Fruit fly (Drosophila melanogaster) whole organism, embryonic: ENCODE results near the gene Psn.

Experiments
- Antp ChIP-seq: fragments of 200-800 bp; sonication (Bioruptor generic); optimal IDR thresholded peaks from 3 replicates; lab custom pipeline; 2016; ENCODE audit warnings: missing biosample characterization, missing genetic modification characterization
- Asciz ChIP-seq: fragments of 200-800 bp; sonication (Bioruptor generic); optimal IDR thresholded peaks from 2 replicates; lab custom pipeline; 2017; ENCODE audit warnings: missing biosample characterization, mild to moderate bottlenecking, missing genetic modification characterization, missing genetic modification reagents
- Atf-2 ChIP-seq: fragments of 200-800 bp; sonication (Bioruptor generic); optimal IDR thresholded peaks from 2 replicates; lab custom pipeline; 2016; ENCODE audit warnings: missing biosample characterization, missing genetic modification characterization
- CG1233 ChIP-seq: fragments of 200-800 bp; sonication (Bioruptor generic); optimal IDR thresholded peaks from 4 replicates; lab custom pipeline; 2018; ENCODE audit warnings: missing biosample characterization, mild to moderate bottlenecking, missing genetic modification characterization
- CG12769 ChIP-seq: fragments of 200-800 bp; sonication (Bioruptor generic); optimal IDR thresholded peaks from 2 replicates; lab custom pipeline; 2019; ENCODE audit warnings: missing biosample characterization, mild to moderate bottlenecking, missing genetic modification characterization, moderate library complexity
- CG13296 ChIP-seq: fragments of 200-800 bp; sonication (Bioruptor generic); optimal IDR thresholded peaks from 3 replicates; lab custom pipeline; 2018; ENCODE audit warnings: missing biosample characterization, mild to moderate bottlenecking, missing genetic modification characterization
- CG14014 ChIP-seq: fragments of 200-800 bp; sonication (Bioruptor generic); IDR thresholded peaks from 2 replicates; pipeline ENCODE4 v1.3.6; 2022; ENCODE audit warnings: missing biosample characterization, missing genetic modification characterization
- CG14860 ChIP-seq: fragments of 200-800 bp; sonication (Bioruptor generic); IDR thresholded peaks from 3 replicates; pipeline ENCODE4 v1.3.6; 2022; ENCODE audit warnings: missing biosample characterization, missing genetic modification characterization; ENCODE audit not compliant: partially characterized antibody
- CG15269 ChIP-seq: fragments of 200-800 bp; sonication (Bioruptor generic); optimal IDR thresholded peaks from 2 replicates; lab custom pipeline; 2018; ENCODE audit warnings: missing biosample characterization, mild to moderate bottlenecking, missing genetic modification characterization, moderate library complexity
- CG1602 ChIP-seq: fragments of 200-800 bp; sonication (Bioruptor generic); optimal IDR thresholded peaks from 3 replicates; lab custom pipeline; 2016; ENCODE audit warnings: missing biosample characterization, missing genetic modification characterization
- CG17361 ChIP-seq: fragments of 200-800 bp; sonication (Bioruptor generic); IDR thresholded peaks from 3 replicates; pipeline ENCODE4 v1.3.6; 2022; ENCODE audit warnings: missing biosample characterization, missing genetic modification characterization
- CG17612 ChIP-seq: fragments of 200-800 bp; sonication (Bioruptor generic); IDR thresholded peaks from 2 replicates; pipeline ENCODE4 v1.3.6; 2022; ENCODE audit warnings: missing biosample characterization, missing genetic modification characterization
- CG18599 ChIP-seq: fragments of 200-800 bp; sonication (Bioruptor generic); optimal IDR thresholded peaks from 3 replicates; lab custom pipeline; 2017; ENCODE audit warnings: missing biosample characterization, missing genetic modification characterization, mild to moderate bottlenecking, moderate library complexity, missing genetic modification reagents
- CG18619 ChIP-seq: fragments of 200-800 bp; sonication (Bioruptor generic); optimal IDR thresholded peaks from 3 replicates; lab custom pipeline; 2017; ENCODE audit warnings: missing biosample characterization, mild to moderate bottlenecking, missing genetic modification characterization
- CG30403 ChIP-seq: fragments of 200-800 bp; sonication (Bioruptor generic); optimal IDR thresholded peaks from 3 replicates; lab custom pipeline; 2016; ENCODE audit warnings: missing biosample characterization, missing genetic modification characterization
- CG31388 ChIP-seq: fragments of 200-800 bp; sonication (Bioruptor generic); optimal IDR thresholded peaks from 2 replicates; lab custom pipeline; 2016; ENCODE audit warnings: missing biosample characterization, missing genetic modification characterization
- CG31441 ChIP-seq: fragments of 200-800 bp; sonication (Bioruptor generic); IDR thresholded peaks from 2 replicates; pipeline ENCODE4 v1.3.6; 2022; ENCODE audit warnings: missing biosample characterization, missing genetic modification characterization
- CG32532 ChIP-seq: fragments of 200-800 bp; sonication (Bioruptor generic); IDR thresholded peaks from 2 replicates; pipeline ENCODE4 v1.3.6; 2022; ENCODE audit warnings: missing biosample characterization, missing genetic modification characterization
- CG3995 ChIP-seq: fragments of 200-800 bp; sonication (Bioruptor generic); optimal IDR thresholded peaks from 3 replicates; lab custom pipeline; 2016; ENCODE audit warnings: missing biosample characterization, missing genetic modification characterization
- CG4328 ChIP-seq: fragments of 200-800 bp; sonication (Bioruptor generic); optimal IDR thresholded peaks from 3 replicates; lab custom pipeline; 2017; ENCODE audit warnings: missing biosample characterization, missing genetic modification reagents, missing genetic modification characterization
- CG6689 ChIP-seq: fragments of 200-800 bp; sonication (Bioruptor generic); IDR thresholded peaks from 2 replicates; pipeline ENCODE4 v1.3.6; 2022; ENCODE audit warnings: missing biosample characterization, missing genetic modification characterization
- CG8290 ChIP-seq, 3 experiments: fragments of 200-800 bp; sonication (Bioruptor generic); optimal IDR thresholded peaks; 2 replicates each; lab custom pipeline; 2016 to 2019; ENCODE audit warnings: missing biosample characterization in 3 of 3, missing genetic modification characterization in 3 of 3, mild to moderate bottlenecking in 2 of 3, moderate library complexity in 1 of 3
- CG8478 ChIP-seq: fragments of >200 bp; optimal IDR thresholded peaks from 2 replicates; lab custom pipeline; 2018
- Dref ChIP-seq: fragments of 200-800 bp; sonication (Bioruptor generic); IDR thresholded peaks from 2 replicates; pipeline ENCODE4 v1.3.6; 2022; ENCODE audit warnings: missing biosample characterization, missing genetic modification characterization
- Ets97D ChIP-seq: fragments of 200-800 bp; sonication (Bioruptor generic); optimal IDR thresholded peaks from 3 replicates; lab custom pipeline; 2016; ENCODE audit warnings: missing biosample characterization, missing genetic modification characterization
- Hr3 ChIP-seq: fragments of 200-800 bp; sonication (Bioruptor generic); optimal IDR thresholded peaks from 3 replicates; lab custom pipeline; 2016; ENCODE audit warnings: missing biosample characterization, missing genetic modification characterization
- Hr78 ChIP-seq, 2 experiments: fragments of 200-800 bp in 1 of 2; fragments of >200 bp in 1 of 2; sonication (Bioruptor generic) in 1 of 2; optimal IDR thresholded peaks; 2 replicates each; lab custom pipeline; 2017 to 2019; ENCODE audit warnings: missing biosample characterization in 2 of 2, missing genetic modification characterization in 2 of 2, mild to moderate bottlenecking in 1 of 2, moderate library complexity in 1 of 2
- Side ChIP-seq: fragments of 200-800 bp; sonication (Bioruptor generic); optimal IDR thresholded peaks from 2 replicates; lab custom pipeline; 2016; ENCODE audit warnings: missing biosample characterization, missing genetic modification characterization
- Sox100B ChIP-seq: fragments of 200-800 bp; sonication (Bioruptor generic); optimal IDR thresholded peaks from 3 replicates; lab custom pipeline; 2018; ENCODE audit warnings: missing biosample characterization, mild to moderate bottlenecking, missing genetic modification characterization
- Trl ChIP-seq, 3 experiments: fragments of >200 bp in 2 of 3; fragments of 200-800 bp in 1 of 3; sonication (Bioruptor generic) in 1 of 3; optimal IDR thresholded peaks; 2 replicates in 1 of 3; 3 replicates in 2 of 3; lab custom pipeline; 2016 to 2017; ENCODE audit warnings: missing biosample characterization in 1 of 3, missing genetic modification characterization in 1 of 3
- amos ChIP-seq: fragments of 200-800 bp; sonication (Bioruptor generic); IDR thresholded peaks from 2 replicates; pipeline ENCODE4 v1.3.6; 2022; ENCODE audit warnings: missing biosample characterization, missing genetic modification characterization; ENCODE audit not compliant: partially characterized antibody
- cad ChIP-seq: fragments of >200 bp; optimal IDR thresholded peaks from 2 replicates; lab custom pipeline; 2017; ENCODE audit warnings: missing biosample characterization, missing genetic modification characterization
- cato ChIP-seq: fragments of 200-800 bp; sonication (Bioruptor generic); optimal IDR thresholded peaks from 2 replicates; lab custom pipeline; 2016; ENCODE audit warnings: missing biosample characterization, missing genetic modification characterization, borderline replicate concordance
- ftz-f1 ChIP-seq: fragments of 200-800 bp; sonication (Bioruptor generic); optimal IDR thresholded peaks from 2 replicates; lab custom pipeline; 2016; ENCODE audit warnings: missing biosample characterization, missing genetic modification characterization
- grn ChIP-seq: fragments of 200-800 bp; sonication (Bioruptor generic); optimal IDR thresholded peaks from 3 replicates; lab custom pipeline; 2017; ENCODE audit warnings: missing biosample characterization, missing genetic modification characterization
- gro ChIP-seq: fragments of 200-800 bp; sonication (Bioruptor generic); optimal IDR thresholded peaks from 2 replicates; lab custom pipeline; 2016; ENCODE audit warnings: missing biosample characterization, missing genetic modification characterization
- ham ChIP-seq: fragments of 200-800 bp; sonication (Bioruptor generic); IDR thresholded peaks from 2 replicates; pipeline ENCODE4 v1.3.6; 2022; ENCODE audit warnings: missing biosample characterization, missing genetic modification characterization
- kah ChIP-seq: fragments of 200-800 bp; sonication (Bioruptor generic); optimal IDR thresholded peaks from 2 replicates; lab custom pipeline; 2018; ENCODE audit warnings: missing biosample characterization, mild to moderate bottlenecking, missing genetic modification characterization
- lab ChIP-seq: fragments of 200-800 bp; sonication (Bioruptor generic); optimal IDR thresholded peaks from 3 replicates; lab custom pipeline; 2017; ENCODE audit warnings: missing biosample characterization, missing genetic modification characterization, mild to moderate bottlenecking, moderate library complexity, missing genetic modification reagents
- pb ChIP-seq: fragments of 200-800 bp; sonication (Bioruptor generic); optimal IDR thresholded peaks from 3 replicates; lab custom pipeline; 2016; ENCODE audit warnings: missing biosample characterization, missing genetic modification characterization
- pfk ChIP-seq: fragments of 200-800 bp; sonication (Bioruptor generic); optimal IDR thresholded peaks from 2 replicates; lab custom pipeline; 2018; ENCODE audit warnings: missing biosample characterization, mild to moderate bottlenecking, missing genetic modification characterization, moderate library complexity
- pros ChIP-seq: fragments of 200-800 bp; sonication (Bioruptor generic); optimal IDR thresholded peaks from 3 replicates; lab custom pipeline; 2019; ENCODE audit warnings: missing biosample characterization, mild to moderate bottlenecking, missing genetic modification characterization, moderate library complexity
- salm ChIP-seq: fragments of 200-800 bp; sonication (Bioruptor generic); optimal IDR thresholded peaks from 2 replicates; lab custom pipeline; 2018; ENCODE audit warnings: missing biosample characterization, mild to moderate bottlenecking, missing genetic modification characterization
- seq ChIP-seq: fragments of 200-800 bp; sonication (Bioruptor generic); IDR thresholded peaks from 2 replicates; pipeline ENCODE4 v1.3.6; 2022; ENCODE audit warnings: missing biosample characterization, missing genetic modification characterization
- sr ChIP-seq: fragments of 200-800 bp; sonication (Bioruptor generic); IDR thresholded peaks from 3 replicates; pipeline ENCODE4 v1.3.6; 2022; ENCODE audit warnings: missing biosample characterization, missing genetic modification characterization
- tap ChIP-seq: fragments of 200-800 bp; optimal IDR thresholded peaks from 3 replicates; lab custom pipeline; 2019; ENCODE audit warnings: missing biosample characterization, mild to moderate bottlenecking, missing genetic modification characterization, moderate library complexity
- usp ChIP-seq: fragments of >200 bp; optimal IDR thresholded peaks from 2 replicates; lab custom pipeline; 2017; ENCODE audit warnings: missing biosample characterization, missing genetic modification characterization
- wdn ChIP-seq: fragments of 200-800 bp; sonication (Bioruptor generic); IDR thresholded peaks from 2 replicates; pipeline ENCODE4 v1.3.6; 2022; ENCODE audit warnings: missing biosample characterization, missing genetic modification characterization
- zfh1 ChIP-seq: fragments of 200-800 bp; sonication (Bioruptor generic); IDR thresholded peaks from 3 replicates; pipeline ENCODE4 v1.3.6; 2022; ENCODE audit warnings: missing biosample characterization, missing genetic modification characterization

Psn gene

DNA sequence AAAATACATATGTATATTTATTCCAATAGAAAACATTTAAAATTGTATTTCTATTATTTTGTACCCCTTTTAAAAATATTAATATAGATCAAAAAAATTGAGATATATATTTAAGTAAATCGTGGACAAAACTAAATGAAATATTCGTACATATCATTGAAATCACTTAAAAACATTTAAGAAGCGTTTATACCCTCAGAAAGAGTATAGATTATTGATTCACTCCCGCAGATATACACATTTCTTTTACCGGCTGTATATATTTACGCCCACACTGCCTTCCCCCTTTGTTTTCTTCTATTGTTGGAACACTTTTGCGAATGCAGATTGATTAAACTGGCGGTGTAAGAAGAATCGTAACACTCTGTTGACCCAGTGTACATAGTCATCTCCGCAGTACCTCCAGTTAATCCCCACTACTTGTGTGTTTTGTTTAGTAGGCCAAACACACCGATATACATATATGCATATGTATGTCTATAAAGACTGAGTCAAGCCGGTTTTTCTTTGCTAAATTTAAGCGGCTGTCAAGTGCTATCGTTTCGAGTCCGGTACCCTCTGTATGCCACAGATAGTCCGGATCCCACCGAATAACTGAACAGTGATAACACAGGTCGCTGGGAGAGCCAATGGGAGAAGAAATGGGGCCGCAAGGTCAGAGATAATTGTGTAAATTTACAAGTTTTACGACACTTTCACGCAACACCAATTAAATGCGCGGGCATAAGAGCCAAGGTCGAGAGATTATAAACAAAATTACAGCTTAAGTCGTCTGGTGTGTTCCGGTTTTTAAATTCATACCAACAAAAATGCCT lies 39.4 kb downstream of the Psn start (continued):
- TF ChIP-seq tap (tag; lab: Kevin White, UChicago) (peak; percentile 12), CG13296 (GFP tag; lab: Kevin White, UChicago) (peak; percentile 57), zfh1 (peak; percentile 75), pros (GFP tag; lab: Kevin White, UChicago) (no peak), CG4328 (GFP tag; lab: Kevin White, UChicago) (peak; percentile 31), seq (GFP tag; lab: Robert Waterston, UW) (no peak), gro (GFP tag; lab: Kevin White, UChicago) (peak; percentile 21), Sox100B (GFP tag; lab: Kevin White, UChicago) (peak; percentile 53), Dref (no peak), Hr3 (GFP tag; lab: Kevin White, UChicago) (no peak), ham (GFP tag; lab: Robert Waterston, UW) (no peak), CG1602 (GFP tag; lab: Kevin White, UChicago) (peak; percentile 45), CG32532 (GFP tag; lab: Robert Waterston, UW) (no peak), amos (GFP tag; lab: Robert Waterston, UW) (no peak), ftz-f1 (GFP tag; lab: Kevin White, UChicago) (peak; percentile 64), CG6689 (GFP tag; lab: Robert Waterston, UW) (no peak), CG14860 (GFP tag; lab: Robert Waterston, UW) (no peak), Ets97D (no peak), pfk (GFP tag; lab: Kevin White, UChicago) (peak; percentile 19), pb (GFP tag; lab: Kevin White, UChicago) (peak; percentile 4), kah (GFP tag; lab: Kevin White, UChicago) (peak; percentile 8), CG31441 (peak; percentile 61; the same call in 1 of the 2 replicates), CG14014 (GFP tag; lab: Robert Waterston, UW) (peak; percentile 20; the same call in 1 of the 2 replicates), cato (GFP tag; lab: Kevin White, UChicago) (peak; percentile 32), CG31388 (GFP tag; lab: Kevin White, UChicago) (no peak), cad (GFP tag; lab: Kevin White, UChicago) (no peak), usp (no peak), Side (peak; percentile 61), CG8290 (GFP tag; optimal IDR thresholded peaks at IDR 0.05; lab: Kevin White, UChicago) (peak; percentile 59), CG8290 (tag; optimal IDR thresholded peaks at IDR 0.05; lab: Kevin White, UChicago) (peak in 1 of 2 experiments; percentile 87), Trl (optimal IDR thresholded peaks at IDR 0.05; lab: Kevin White, UChicago) (no peak), Trl (GFP tag; optimal IDR thresholded peaks at IDR 0.05; lab: Kevin White, UChicago) (peak; percentile 83), Antp (peak; percentile 50), CG15269 (tag; lab: Kevin White, UChicago) (no peak), lab (GFP tag; lab: Kevin White, UChicago) (peak; percentile 43), CG18599 (GFP tag; lab: Kevin White, UChicago) (peak; percentile 79), CG8478 (lab: Kevin White, UChicago) (no peak), Hr78 (GFP tag; optimal IDR thresholded peaks at IDR 0.05; lab: Kevin White, UChicago) (peak in 1 of 2 experiments; percentile 83), Atf-2 (GFP tag; lab: Kevin White, UChicago) (peak; percentile 39), CG3995 (GFP tag; lab: Kevin White, UChicago) (peak; percentile 6), CG17361 (GFP tag; lab: Robert Waterston, UW) (peak; percentile 77), Asciz (GFP tag; lab: Kevin White, UChicago) (peak; percentile 79), wdn (GFP tag; lab: Robert Waterston, UW) (no peak), salm (no peak), CG18619 (GFP tag; lab: Kevin White, UChicago) (peak; percentile 53), sr (GFP tag; lab: Robert Waterston, UW) (peak; percentile 63; the same call in 2 of the 3 replicates), CG12769 (tag; lab: Kevin White, UChicago) (peak; percentile 86), CG30403 (GFP tag; lab: Kevin White, UChicago) (peak; percentile 9), CG17612 (GFP tag; lab: Robert Waterston, UW) (no peak), CG1233 (GFP tag; lab: Kevin White, UChicago) (peak; percentile 69), grn (GFP tag; lab: Kevin White, UChicago) (no peak)
